Worm (Caenorhabditis elegans) whole organism, late embryonic: ENCODE results near the gene lin-39.
A peak's percentile ranks its signal among the peaks of the same experiment; 100 is the strongest.

Experiments used
- C08G9.2 ChIP-seq: sonication (generic microtip); optimal IDR thresholded peaks from 2 replicates; lab custom pipeline; 2016; ENCODE audit warnings: mild to moderate bottlenecking, missing genetic modification characterization, moderate library complexity, missing compliant biosample characterization
- C38D4.7 ChIP-seq: fragments of 200-800 bp; sonication (Bioruptor generic); optimal IDR thresholded peaks from 2 replicates; lab custom pipeline; 2018; ENCODE audit warnings: mild to moderate bottlenecking, missing genetic modification characterization, moderate library complexity, missing compliant biosample characterization
- F13H6.1 ChIP-seq: sonication (generic microtip); optimal IDR thresholded peaks from 2 replicates; lab custom pipeline; 2016; ENCODE audit warnings: missing genetic modification characterization, missing compliant biosample characterization
- K02D7.2 ChIP-seq: sonication (generic microtip); optimal IDR thresholded peaks from 2 replicates; lab custom pipeline; 2017; ENCODE audit warnings: mild to moderate bottlenecking, missing genetic modification characterization, missing compliant biosample characterization
- T23F11.4 ChIP-seq: fragments of 200-800 bp; sonication (Bioruptor generic); optimal IDR thresholded peaks from 2 replicates; lab custom pipeline; 2018; ENCODE audit warnings: mild to moderate bottlenecking, missing genetic modification characterization, missing compliant biosample characterization
- Y22D7AL.16 ChIP-seq: sonication (generic microtip); optimal IDR thresholded peaks from 2 replicates; lab custom pipeline; 2016; ENCODE audit warnings: missing genetic modification characterization, missing compliant biosample characterization
- ama-1 ChIP-seq: fragments of 150-350 bp; optimal IDR thresholded peaks from 2 replicates; lab custom pipeline; 2014
- ceh-18 ChIP-seq: sonication (generic microtip); optimal IDR thresholded peaks from 2 replicates; lab custom pipeline; 2016; ENCODE audit warnings: missing genetic modification characterization, missing compliant biosample characterization
- ceh-2 ChIP-seq: sonication (generic microtip); optimal IDR thresholded peaks from 2 replicates; lab custom pipeline; 2016; ENCODE audit warnings: missing genotype, missing genetic modification characterization, missing compliant biosample characterization
- ceh-22 ChIP-seq: sonication (generic microtip); optimal IDR thresholded peaks from 2 replicates; lab custom pipeline; 2017; ENCODE audit warnings: missing biosample characterization, missing genetic modification characterization
- ceh-30 ChIP-seq: fragments of 150-350 bp; optimal IDR thresholded peaks from 2 replicates; lab custom pipeline; 2014; ENCODE audit warnings: missing biosample characterization, missing genetic modification characterization
- ceh-48 ChIP-seq: sonication (generic microtip); optimal IDR thresholded peaks from 2 replicates; lab custom pipeline; 2016; ENCODE audit warnings: missing genetic modification characterization, inconsistent platforms, missing compliant biosample characterization
- ceh-6 ChIP-seq: fragments of 200-800 bp; sonication (Bioruptor generic); optimal IDR thresholded peaks from 2 replicates; lab custom pipeline; 2018; ENCODE audit warnings: mild to moderate bottlenecking, missing genetic modification characterization, missing compliant biosample characterization
- che-1 ChIP-seq: sonication (generic microtip); optimal IDR thresholded peaks from 2 replicates; lab custom pipeline; 2016; ENCODE audit warnings: mild to moderate bottlenecking, missing genetic modification characterization, missing compliant biosample characterization
- dmd-4 ChIP-seq: sonication (generic microtip); optimal IDR thresholded peaks from 2 replicates; lab custom pipeline; 2016; ENCODE audit warnings: borderline replicate concordance, missing genetic modification characterization, missing compliant biosample characterization
- elt-2 ChIP-seq: sonication (generic microtip); optimal IDR thresholded peaks from 2 replicates; lab custom pipeline; 2016; ENCODE audit warnings: missing genetic modification reagents, missing genetic modification characterization, missing compliant biosample characterization
- elt-4 ChIP-seq: sonication (generic microtip); optimal IDR thresholded peaks from 2 replicates; lab custom pipeline; 2016; ENCODE audit warnings: missing genetic modification characterization, missing compliant biosample characterization
- ets-4 ChIP-seq: sonication (generic microtip); optimal IDR thresholded peaks from 2 replicates; lab custom pipeline; 2016; ENCODE audit warnings: missing genetic modification characterization, missing compliant biosample characterization
- fkh-10 ChIP-seq: fragments of 150-350 bp; optimal IDR thresholded peaks from 2 replicates; lab custom pipeline; 2014; ENCODE audit warnings: missing biosample characterization, missing genetic modification reagents, missing genetic modification characterization
- fkh-6 ChIP-seq: sonication (generic microtip); optimal IDR thresholded peaks from 2 replicates; lab custom pipeline; 2016; ENCODE audit warnings: missing genetic modification characterization, missing compliant biosample characterization
- gmeb-2 ChIP-seq: sonication (generic microtip); optimal IDR thresholded peaks from 2 replicates; lab custom pipeline; 2016; ENCODE audit warnings: missing genetic modification characterization, inconsistent platforms, missing compliant biosample characterization
- hlh-13 ChIP-seq: fragments of 200-800 bp; sonication (Bioruptor generic); optimal IDR thresholded peaks from 2 replicates; lab custom pipeline; 2018; ENCODE audit warnings: mild to moderate bottlenecking, missing genetic modification characterization, missing compliant biosample characterization
- hlh-15 ChIP-seq: sonication (generic microtip); optimal IDR thresholded peaks from 2 replicates; lab custom pipeline; 2016; ENCODE audit warnings: missing genetic modification characterization, missing compliant biosample characterization
- hlh-8 ChIP-seq: sonication (generic microtip); optimal IDR thresholded peaks from 2 replicates; lab custom pipeline; 2016; ENCODE audit warnings: missing genotype, missing genetic modification characterization, missing compliant biosample characterization
- lim-6 ChIP-seq: sonication (generic microtip); optimal IDR thresholded peaks from 2 replicates; lab custom pipeline; 2016; ENCODE audit warnings: missing genetic modification characterization, missing compliant biosample characterization
- lin-11 ChIP-seq: fragments of 200-800 bp; sonication (Bioruptor generic); optimal IDR thresholded peaks from 2 replicates; lab custom pipeline; 2018; ENCODE audit warnings: mild to moderate bottlenecking, missing genetic modification characterization, missing compliant biosample characterization
- nfya-1 ChIP-seq: sonication (generic microtip); optimal IDR thresholded peaks from 2 replicates; lab custom pipeline; 2017; ENCODE audit warnings: missing genetic modification characterization, mild to moderate bottlenecking, missing compliant biosample characterization, antibody characterized with exemption, moderate library complexity
- nhr-11 ChIP-seq: fragments of 150-350 bp; optimal IDR thresholded peaks from 2 replicates; lab custom pipeline; 2014; ENCODE audit warnings: missing biosample characterization, missing genetic modification characterization
- odd-2 ChIP-seq: sonication (generic microtip); optimal IDR thresholded peaks from 2 replicates; lab custom pipeline; 2017; ENCODE audit warnings: antibody characterized with exemption, mild to moderate bottlenecking, missing genetic modification characterization, missing compliant biosample characterization
- pax-1 ChIP-seq: fragments of 150-350 bp; optimal IDR thresholded peaks from 2 replicates; lab custom pipeline; 2014; ENCODE audit warnings: missing biosample characterization, missing genetic modification characterization
- pha-2 ChIP-seq: sonication (generic microtip); optimal IDR thresholded peaks from 2 replicates; lab custom pipeline; 2017; ENCODE audit warnings: mild to moderate bottlenecking, missing genetic modification characterization, missing compliant biosample characterization
- pha-4 ChIP-seq: fragments of 150-350 bp; optimal IDR thresholded peaks from 2 replicates; lab custom pipeline; 2018; ENCODE audit warnings: missing biosample characterization, missing genetic modification reagents, missing genetic modification characterization
- pqm-1 ChIP-seq: sonication (generic microtip); optimal IDR thresholded peaks from 2 replicates; lab custom pipeline; 2016; ENCODE audit warnings: missing genetic modification characterization, missing compliant biosample characterization
- ref-2 ChIP-seq: sonication (generic microtip); optimal IDR thresholded peaks from 2 replicates; lab custom pipeline; 2016; ENCODE audit warnings: missing genetic modification characterization, missing compliant biosample characterization
- rnt-1 ChIP-seq: sonication (generic microtip); optimal IDR thresholded peaks from 2 replicates; lab custom pipeline; 2016; ENCODE audit warnings: missing genetic modification characterization, missing compliant biosample characterization
- sox-2 ChIP-seq: fragments of 200-800 bp; sonication (Bioruptor generic); IDR thresholded peaks from 2 replicates; pipeline ENCODE4 v1.3.6; 2022; ENCODE audit warnings: missing genetic modification reagents, missing genetic modification characterization, missing compliant biosample characterization
- tbx-2 ChIP-seq: sonication (generic microtip); optimal IDR thresholded peaks from 2 replicates; lab custom pipeline; 2016; ENCODE audit warnings: missing genetic modification characterization, missing compliant biosample characterization
- tbx-7 ChIP-seq: sonication (generic microtip); optimal IDR thresholded peaks from 2 replicates; lab custom pipeline; 2016; ENCODE audit warnings: missing genotype, missing genetic modification characterization, missing compliant biosample characterization
- ttx-3 ChIP-seq: sonication (generic microtip); optimal IDR thresholded peaks from 2 replicates; lab custom pipeline; 2016; ENCODE audit warnings: missing genetic modification reagents, missing genetic modification characterization, missing compliant biosample characterization
- unc-3 ChIP-seq, 2 experiments: fragments of 200-800 bp in 1 of 2; sonication (Bioruptor generic) in 1 of 2; sonication (generic microtip) in 1 of 2; conservative IDR thresholded peaks in 1 of 2; optimal IDR thresholded peaks in 1 of 2; 2 replicates each; pipeline versions ENCODE4 v1.3.6 to Lab custom; 2016 to 2022; ENCODE audit warnings: missing compliant biosample characterization in 2 of 2, missing genetic modification characterization in 2 of 2, missing genetic modification reagents in 1 of 2
- unc-42 ChIP-seq: sonication (generic microtip); optimal IDR thresholded peaks from 2 replicates; lab custom pipeline; 2016; ENCODE audit warnings: missing genotype, missing genetic modification characterization, missing compliant biosample characterization
- unc-55 ChIP-seq: sonication (generic microtip); optimal IDR thresholded peaks from 2 replicates; lab custom pipeline; 2017; ENCODE audit warnings: missing biosample characterization, missing genetic modification reagents, missing genetic modification characterization
- zip-5 ChIP-seq: sonication (generic microtip); optimal IDR thresholded peaks from 2 replicates; lab custom pipeline; 2016; ENCODE audit warnings: missing genetic modification characterization, missing compliant biosample characterization
- ztf-16 ChIP-seq: sonication (generic microtip); optimal IDR thresholded peaks from 2 replicates; lab custom pipeline; 2017; ENCODE audit warnings: missing genetic modification characterization, missing compliant biosample characterization

The lin-39 gene

ce11 chrIII:7566098-7566497 is 29.7 kb upstream of the lin-39 start, which contains the start of gene ttr-32:
Gene ttr-32 (plus strand): TSS chrIII:7566411.
- TF ChIP-seq hlh-8 (tag; lab: Kevin White, UChicago) (no peak), che-1 (tag; lab: Kevin White, UChicago) (no peak), fkh-10 (no peak), C38D4.7 (GFP tag; lab: Kevin White, UChicago) (no peak), pha-2 (tag; lab: Kevin White, UChicago) (no peak), sox-2 (GFP tag; lab: Robert Waterston, UW) (no peak), T23F11.4 (no peak), unc-42 (tag; lab: Kevin White, UChicago) (no peak), ama-1 (lab: Kevin White, UChicago) (no peak), rnt-1 (no peak), dmd-4 (no peak)

DNA sequence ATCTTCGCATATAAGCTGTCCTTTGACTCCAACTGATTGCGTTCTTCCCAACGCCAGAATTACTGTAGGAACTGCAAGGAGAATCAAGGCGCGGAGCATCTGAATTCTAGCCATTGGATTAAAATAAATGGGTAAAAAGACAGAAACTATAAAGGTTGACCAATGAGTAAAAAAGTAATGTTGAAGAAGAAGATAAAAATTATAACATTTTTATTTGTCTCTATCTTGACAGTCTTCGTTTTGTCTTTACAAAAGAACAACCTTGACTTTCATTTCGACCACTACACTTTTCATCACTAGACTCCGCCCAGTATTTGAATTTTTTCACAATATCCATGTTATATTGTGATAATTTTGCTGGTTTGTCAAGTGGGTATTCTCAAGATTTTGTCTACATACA is 28.8 kb upstream of the lin-39 start, which contains the start of gene ttr-8:
ttr-8 (minus strand) TSS at position 101 of the 400 bp plus-strand sequence.
- TF ChIP-seq pqm-1 (tag; lab: Kevin White, UChicago), result no peak
- TF ChIP-seq hlh-8 (tag; lab: Kevin White, UChicago), result no peak
- no peak for TF ChIP-seq pha-4 (tag; lab: Kevin White, UChicago)
- no peak for TF ChIP-seq elt-4 (tag; lab: Kevin White, UChicago)
- TF ChIP-seq ceh-48 (tag; lab: Kevin White, UChicago), result no peak
- no peak for TF ChIP-seq ets-4 (tag; lab: Kevin White, UChicago)
- no peak for TF ChIP-seq nfya-1
- TF ChIP-seq hlh-13 (GFP tag; lab: Kevin White, UChicago), result no peak
- TF ChIP-seq rnt-1, result no peak
- no peak for TF ChIP-seq lin-11 (tag; lab: Kevin White, UChicago)
- TF ChIP-seq lim-6 (tag; lab: Kevin White, UChicago), result no peak
- no peak for TF ChIP-seq pax-1 (tag; lab: Kevin White, UChicago)
- no peak for TF ChIP-seq ama-1 (lab: Kevin White, UChicago)

- no peak for TF ChIP-seq unc-3 (GFP tag; conservative IDR thresholded peaks at IDR 0.05; lab: Robert Waterston, UW)
- no peak for TF ChIP-seq unc-3 (tag; optimal IDR thresholded peaks at IDR 0.05; lab: Kevin White, UChicago)
- TF ChIP-seq C38D4.7 (GFP tag; lab: Kevin White, UChicago), result no peak
- no peak for TF ChIP-seq ceh-6 (GFP tag; lab: Kevin White, UChicago)
- TF ChIP-seq C08G9.2 (tag; lab: Kevin White, UChicago), result no peak
- no peak for TF ChIP-seq ref-2 (tag; lab: Kevin White, UChicago)
- TF ChIP-seq dmd-4, result no peak
- no peak for TF ChIP-seq ceh-30 (tag; lab: Kevin White, UChicago)
- no peak for TF ChIP-seq gmeb-2 (tag; lab: Kevin White, UChicago)
- no peak for TF ChIP-seq fkh-6 (tag; lab: Kevin White, UChicago)
- TF ChIP-seq sox-2 (GFP tag; lab: Robert Waterston, UW), result no peak
- TF ChIP-seq odd-2 (tag; lab: Kevin White, UChicago), result no peak
- TF ChIP-seq Y22D7AL.16, result no peak
- TF ChIP-seq hlh-15 (tag; lab: Kevin White, UChicago), result no peak
- no peak for TF ChIP-seq ceh-22 (tag; lab: Kevin White, UChicago)
- no peak for TF ChIP-seq nhr-11 (tag; lab: Kevin White, UChicago)
- no peak for TF ChIP-seq elt-4 (tag; lab: Kevin White, UChicago)
- no peak for TF ChIP-seq tbx-7
- TF ChIP-seq ttx-3 (tag; lab: Kevin White, UChicago), result no peak
- TF ChIP-seq F13H6.1 (tag; lab: Kevin White, UChicago), result no peak
- no peak for TF ChIP-seq ztf-16 (tag; lab: Kevin White, UChicago)
These were observed 25.4 kb upstream of the lin-39 start, which contains the start of gene lgc-12 for ce11 chrIII:7561872-7562271. Gene lgc-12 (plus strand): TSS chrIII:7562172.

ce11 chrIII:7559869-7560268 is 23.4 kb upstream of the lin-39 start:
- no peak for TF ChIP-seq ttx-3 (tag; lab: Kevin White, UChicago)
- TF ChIP-seq zip-5 (tag; lab: Kevin White, UChicago), result no peak
- no peak for TF ChIP-seq K02D7.2 (tag; lab: Kevin White, UChicago)
- TF ChIP-seq ceh-2 (tag; lab: Kevin White, UChicago), result no peak
- peak; percentile 99 for TF ChIP-seq unc-55 (GFP tag; lab: Kevin White, UChicago)
- TF ChIP-seq rnt-1, result peak; percentile 55
- no peak for TF ChIP-seq unc-42 (tag; lab: Kevin White, UChicago)
- TF ChIP-seq elt-2 (tag; lab: Kevin White, UChicago), result no peak
- peak; percentile 26 for TF ChIP-seq tbx-2 (tag; lab: Kevin White, UChicago)
- TF ChIP-seq ceh-18 (tag; lab: Kevin White, UChicago), result peak; percentile 73
